Worm (Caenorhabditis elegans) whole organism, mixed stage, embryonic: ENCODE results near the gene hpo-9.

Experiments used
- ceh-39 ChIP-seq: fragments of 150-350 bp; optimal IDR thresholded peaks from 2 replicates; lab custom pipeline; 2014; ENCODE audit warnings: missing biosample characterization, missing genetic modification characterization
- ceh-83 ChIP-seq: fragments of 200-800 bp; sonication (Bioruptor generic); optimal IDR thresholded peaks from 2 replicates; lab custom pipeline; 2018; ENCODE audit warnings: mild to moderate bottlenecking, missing genetic modification characterization, missing compliant biosample characterization
- cnd-1 ChIP-seq: fragments of 200-800 bp; sonication (Bioruptor generic); optimal IDR thresholded peaks from 2 replicates; lab custom pipeline; 2018; ENCODE audit warnings: mild to moderate bottlenecking, missing genetic modification characterization, missing compliant biosample characterization
- elt-3 ChIP-seq: fragments of 150-350 bp; optimal IDR thresholded peaks from 2 replicates; lab custom pipeline; 2014; ENCODE audit warnings: missing biosample characterization, missing genetic modification characterization
- lin-13 ChIP-seq: fragments of 150-350 bp; optimal IDR thresholded peaks from 2 replicates; lab custom pipeline; 2014; ENCODE audit warnings: missing biosample characterization, missing genetic modification characterization
- lin-32 ChIP-seq: fragments of 200-800 bp; sonication (Bioruptor generic); optimal IDR thresholded peaks from 2 replicates; lab custom pipeline; 2018; ENCODE audit warnings: mild to moderate bottlenecking, missing genetic modification characterization, missing compliant biosample characterization
- mab-5 ChIP-seq: fragments of 150-350 bp; optimal IDR thresholded peaks from 2 replicates; lab custom pipeline; 2014; ENCODE audit warnings: missing biosample characterization, missing genetic modification characterization
- nhr-12 ChIP-seq: fragments of 150-350 bp; optimal IDR thresholded peaks from 2 replicates; lab custom pipeline; 2014; ENCODE audit warnings: missing biosample characterization, missing genetic modification characterization
- nhr-76 ChIP-seq: sonication (generic microtip); optimal IDR thresholded peaks from 2 replicates; lab custom pipeline; 2017; ENCODE audit warnings: missing biosample characterization, missing genetic modification characterization
- pha-4 ChIP-seq: fragments of 150-350 bp; optimal IDR thresholded peaks from 2 replicates; lab custom pipeline; 2018; ENCODE audit warnings: missing biosample characterization, missing genetic modification reagents, missing genetic modification characterization
- sem-2 ChIP-seq: fragments of 200-800 bp; sonication (Bioruptor generic); optimal IDR thresholded peaks from 2 replicates; lab custom pipeline; 2018; ENCODE audit warnings: mild to moderate bottlenecking, missing genetic modification characterization, missing compliant biosample characterization
- unc-62 ChIP-seq: fragments of 150-350 bp; optimal IDR thresholded peaks from 2 replicates; lab custom pipeline; 2014; ENCODE audit warnings: missing biosample characterization, missing genetic modification reagents, missing genetic modification characterization
- ztf-11 ChIP-seq: fragments of 150-350 bp; optimal IDR thresholded peaks from 2 replicates; lab custom pipeline; 2014; ENCODE audit warnings: missing biosample characterization, missing genetic modification characterization

DNA sequence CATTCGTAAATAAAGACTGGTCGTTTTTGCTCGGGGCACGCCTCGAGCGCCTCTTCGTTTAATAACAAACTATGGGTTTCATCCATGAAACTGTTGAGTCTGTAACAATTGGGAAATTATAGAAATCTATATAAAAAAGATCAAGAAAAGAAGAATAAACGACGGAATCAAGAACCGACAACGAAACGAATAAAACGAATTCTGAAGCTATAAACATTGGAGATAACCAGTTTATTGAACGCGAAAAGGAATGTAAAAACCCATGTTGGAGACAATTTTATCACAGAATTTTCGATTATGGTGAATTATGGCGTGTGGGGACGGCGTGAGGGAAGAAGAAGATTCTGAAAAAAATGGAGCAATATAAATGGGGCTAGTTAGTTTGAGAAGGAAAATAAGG is 22.1 kb downstream of the hpo-9 start, which contains the start of gene soap-1:
- no peak for TF ChIP-seq ztf-11 (tag; lab: Kevin White, UChicago)
- no peak for TF ChIP-seq ceh-83 (GFP tag; lab: Kevin White, UChicago)
- TF ChIP-seq ceh-39 = no peak
- TF ChIP-seq lin-32 = no peak
- no peak for TF ChIP-seq pha-4
- TF ChIP-seq nhr-76 (tag; lab: Kevin White, UChicago) = no peak
- no peak for TF ChIP-seq unc-62 (GFP tag; lab: Kevin White, UChicago)
- no peak for TF ChIP-seq nhr-12
- TF ChIP-seq sem-2 = no peak
- TF ChIP-seq cnd-1 (tag; lab: Kevin White, UChicago) = no peak
- no peak for TF ChIP-seq lin-13 (tag; lab: Kevin White, UChicago)
- TF ChIP-seq elt-3 (tag; lab: Kevin White, UChicago) = no peak
- TF ChIP-seq mab-5 (tag; lab: Kevin White, UChicago) = no peak
